Worm (Caenorhabditis elegans) whole organism, L4/young adult: Measurements from ENCODE around the gene hda-10.

ENCODE experiments used
- W03F9.2 ChIP-seq: fragments of 150-350 bp; optimal IDR thresholded peaks from 2 replicates; lab custom pipeline; 2014; ENCODE audit warnings: missing biosample characterization, missing genetic modification characterization
- dao-5 ChIP-seq: sonication (generic microtip); optimal IDR thresholded peaks from 2 replicates; lab custom pipeline; 2016; ENCODE audit warnings: missing genotype, missing genetic modification characterization, moderate library complexity, missing compliant biosample characterization
- him-1 ChIP-seq: sonication (generic microtip); optimal IDR thresholded peaks from 2 replicates; lab custom pipeline; 2016; ENCODE audit warnings: missing genotype, missing genetic modification reagents, missing genetic modification characterization, missing compliant biosample characterization

DNA sequence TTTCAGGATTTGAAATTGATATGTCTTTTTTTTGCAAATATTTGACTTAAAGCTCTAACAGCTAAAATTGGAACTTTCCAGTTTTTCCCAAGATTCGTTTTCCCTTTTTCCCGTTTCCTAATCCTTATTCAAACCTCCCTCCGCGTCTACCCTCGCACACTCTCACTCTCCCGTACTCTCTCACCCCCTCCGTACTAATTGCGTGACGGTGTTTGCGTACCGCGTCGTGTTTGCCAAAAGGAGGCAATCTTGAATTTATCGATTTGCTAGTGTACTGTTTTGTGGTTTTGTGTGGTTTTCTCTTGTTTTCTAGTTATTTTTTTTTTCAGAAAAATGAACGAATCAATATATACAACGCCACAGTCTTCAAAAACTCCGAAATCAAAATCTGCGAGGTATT is 26.1 kb downstream of the hda-10 start, which contains the start of gene citk-1:
- TF ChIP-seq him-1 (tag; lab: Kevin White, UChicago) (peak; percentile 43), dao-5 (tag; lab: Kevin White, UChicago) (no peak), W03F9.2 (no peak)
